Worm (Caenorhabditis elegans) whole organism, late embryonic: ENCODE data around the gene Y39A3A.4.
A peak's percentile ranks its signal among the peaks of the same experiment; 100 is the strongest.

Source experiments
- C08G9.2 ChIP-seq: sonication (generic microtip); optimal IDR thresholded peaks from 2 replicates; lab custom pipeline; 2016; ENCODE audit warnings: mild to moderate bottlenecking, missing genetic modification characterization, moderate library complexity, missing compliant biosample characterization
- C38D4.7 ChIP-seq: fragments of 200-800 bp; sonication (Bioruptor generic); optimal IDR thresholded peaks from 2 replicates; lab custom pipeline; 2018; ENCODE audit warnings: mild to moderate bottlenecking, missing genetic modification characterization, moderate library complexity, missing compliant biosample characterization
- K02D7.2 ChIP-seq: sonication (generic microtip); optimal IDR thresholded peaks from 2 replicates; lab custom pipeline; 2017; ENCODE audit warnings: mild to moderate bottlenecking, missing genetic modification characterization, missing compliant biosample characterization
- T23F11.4 ChIP-seq: fragments of 200-800 bp; sonication (Bioruptor generic); optimal IDR thresholded peaks from 2 replicates; lab custom pipeline; 2018; ENCODE audit warnings: mild to moderate bottlenecking, missing genetic modification characterization, missing compliant biosample characterization
- Y22D7AL.16 ChIP-seq: sonication (generic microtip); optimal IDR thresholded peaks from 2 replicates; lab custom pipeline; 2016; ENCODE audit warnings: missing genetic modification characterization, missing compliant biosample characterization
- ahr-1 ChIP-seq: sonication (generic microtip); optimal IDR thresholded peaks from 2 replicates; lab custom pipeline; 2016; ENCODE audit warnings: missing genetic modification characterization, missing compliant biosample characterization
- ama-1 ChIP-seq: fragments of 150-350 bp; optimal IDR thresholded peaks from 2 replicates; lab custom pipeline; 2014
- ceh-14 ChIP-seq: sonication (generic microtip); optimal IDR thresholded peaks from 2 replicates; lab custom pipeline; 2016; ENCODE audit warnings: missing genotype, missing genetic modification characterization, missing compliant biosample characterization
- ceh-2 ChIP-seq: sonication (generic microtip); optimal IDR thresholded peaks from 2 replicates; lab custom pipeline; 2016; ENCODE audit warnings: missing genotype, missing genetic modification characterization, missing compliant biosample characterization
- ceh-24 ChIP-seq: sonication (generic microtip); optimal IDR thresholded peaks from 2 replicates; lab custom pipeline; 2016; ENCODE audit warnings: mild to moderate bottlenecking, missing genetic modification characterization, missing compliant biosample characterization
- ceh-45 ChIP-seq: fragments of 200-800 bp; sonication (Bioruptor generic); IDR thresholded peaks from 2 replicates; pipeline ENCODE4 v1.3.6; 2022; ENCODE audit warnings: missing genetic modification reagents, missing genetic modification characterization, missing compliant biosample characterization
- ceh-48 ChIP-seq: sonication (generic microtip); optimal IDR thresholded peaks from 2 replicates; lab custom pipeline; 2016; ENCODE audit warnings: missing genetic modification characterization, inconsistent platforms, missing compliant biosample characterization
- ceh-6 ChIP-seq: fragments of 200-800 bp; sonication (Bioruptor generic); optimal IDR thresholded peaks from 2 replicates; lab custom pipeline; 2018; ENCODE audit warnings: mild to moderate bottlenecking, missing genetic modification characterization, missing compliant biosample characterization
- ceh-9 ChIP-seq: sonication (generic microtip); optimal IDR thresholded peaks from 2 replicates; lab custom pipeline; 2016; ENCODE audit warnings: mild to moderate bottlenecking, missing genetic modification characterization, inconsistent platforms, missing compliant biosample characterization
- che-1 ChIP-seq: sonication (generic microtip); optimal IDR thresholded peaks from 2 replicates; lab custom pipeline; 2016; ENCODE audit warnings: mild to moderate bottlenecking, missing genetic modification characterization, missing compliant biosample characterization
- dmd-4 ChIP-seq: sonication (generic microtip); optimal IDR thresholded peaks from 2 replicates; lab custom pipeline; 2016; ENCODE audit warnings: borderline replicate concordance, missing genetic modification characterization, missing compliant biosample characterization
- dve-1 ChIP-seq: sonication (generic microtip); optimal IDR thresholded peaks from 2 replicates; lab custom pipeline; 2017; ENCODE audit warnings: antibody characterized with exemption, mild to moderate bottlenecking, missing genetic modification characterization, missing compliant biosample characterization
- elt-4 ChIP-seq: sonication (generic microtip); optimal IDR thresholded peaks from 2 replicates; lab custom pipeline; 2016; ENCODE audit warnings: missing genetic modification characterization, missing compliant biosample characterization
- eyg-1 ChIP-seq: sonication (generic microtip); optimal IDR thresholded peaks from 2 replicates; lab custom pipeline; 2016; ENCODE audit warnings: missing genotype, missing genetic modification characterization, missing compliant biosample characterization
- fkh-10 ChIP-seq: fragments of 150-350 bp; optimal IDR thresholded peaks from 2 replicates; lab custom pipeline; 2014; ENCODE audit warnings: missing biosample characterization, missing genetic modification reagents, missing genetic modification characterization
- fkh-6 ChIP-seq: sonication (generic microtip); optimal IDR thresholded peaks from 2 replicates; lab custom pipeline; 2016; ENCODE audit warnings: missing genetic modification characterization, missing compliant biosample characterization
- gmeb-2 ChIP-seq: sonication (generic microtip); optimal IDR thresholded peaks from 2 replicates; lab custom pipeline; 2016; ENCODE audit warnings: missing genetic modification characterization, inconsistent platforms, missing compliant biosample characterization
- hlh-13 ChIP-seq: fragments of 200-800 bp; sonication (Bioruptor generic); optimal IDR thresholded peaks from 2 replicates; lab custom pipeline; 2018; ENCODE audit warnings: mild to moderate bottlenecking, missing genetic modification characterization, missing compliant biosample characterization
- hlh-15 ChIP-seq: sonication (generic microtip); optimal IDR thresholded peaks from 2 replicates; lab custom pipeline; 2016; ENCODE audit warnings: missing genetic modification characterization, missing compliant biosample characterization
- hlh-30 ChIP-seq: sonication (generic microtip); optimal IDR thresholded peaks from 2 replicates; lab custom pipeline; 2017; ENCODE audit warnings: antibody characterized with exemption, missing genetic modification characterization, missing compliant biosample characterization; ENCODE audit not compliant: insufficient read depth
- hlh-6 ChIP-seq: sonication (generic microtip); optimal IDR thresholded peaks from 2 replicates; lab custom pipeline; 2016; ENCODE audit warnings: missing genotype, missing genetic modification characterization, missing compliant biosample characterization
- hlh-8 ChIP-seq: sonication (generic microtip); optimal IDR thresholded peaks from 2 replicates; lab custom pipeline; 2016; ENCODE audit warnings: missing genotype, missing genetic modification characterization, missing compliant biosample characterization
- lim-6 ChIP-seq: sonication (generic microtip); optimal IDR thresholded peaks from 2 replicates; lab custom pipeline; 2016; ENCODE audit warnings: missing genetic modification characterization, missing compliant biosample characterization
- lin-11 ChIP-seq: fragments of 200-800 bp; sonication (Bioruptor generic); optimal IDR thresholded peaks from 2 replicates; lab custom pipeline; 2018; ENCODE audit warnings: mild to moderate bottlenecking, missing genetic modification characterization, missing compliant biosample characterization
- madf-2 ChIP-seq: sonication (generic microtip); optimal IDR thresholded peaks from 2 replicates; lab custom pipeline; 2017; ENCODE audit warnings: missing genetic modification characterization, missing compliant biosample characterization
- nfya-1 ChIP-seq: sonication (generic microtip); optimal IDR thresholded peaks from 2 replicates; lab custom pipeline; 2017; ENCODE audit warnings: missing genetic modification characterization, mild to moderate bottlenecking, missing compliant biosample characterization, antibody characterized with exemption, moderate library complexity
- nhr-11 ChIP-seq: fragments of 150-350 bp; optimal IDR thresholded peaks from 2 replicates; lab custom pipeline; 2014; ENCODE audit warnings: missing biosample characterization, missing genetic modification characterization
- nhr-232 ChIP-seq: sonication (generic microtip); optimal IDR thresholded peaks from 2 replicates; lab custom pipeline; 2016; ENCODE audit warnings: missing genetic modification characterization, missing compliant biosample characterization
- npax-4 ChIP-seq: sonication (generic microtip); optimal IDR thresholded peaks from 2 replicates; lab custom pipeline; 2016; ENCODE audit warnings: missing genetic modification characterization, missing compliant biosample characterization
- pag-3 ChIP-seq: sonication (generic microtip); optimal IDR thresholded peaks from 2 replicates; lab custom pipeline; 2016; ENCODE audit warnings: missing compliant biosample characterization, missing genetic modification characterization, borderline replicate concordance
- pat-9 ChIP-seq: fragments of 200-800 bp; sonication (Bioruptor generic); optimal IDR thresholded peaks from 2 replicates; lab custom pipeline; 2018; ENCODE audit warnings: mild to moderate bottlenecking, missing genetic modification characterization, moderate library complexity, missing compliant biosample characterization
- pha-2 ChIP-seq: sonication (generic microtip); optimal IDR thresholded peaks from 2 replicates; lab custom pipeline; 2017; ENCODE audit warnings: mild to moderate bottlenecking, missing genetic modification characterization, missing compliant biosample characterization
- pha-4 ChIP-seq: fragments of 150-350 bp; optimal IDR thresholded peaks from 2 replicates; lab custom pipeline; 2018; ENCODE audit warnings: missing biosample characterization, missing genetic modification reagents, missing genetic modification characterization
- pqm-1 ChIP-seq: sonication (generic microtip); optimal IDR thresholded peaks from 2 replicates; lab custom pipeline; 2016; ENCODE audit warnings: missing genetic modification characterization, missing compliant biosample characterization
- pros-1 ChIP-seq: fragments of 150-350 bp; optimal IDR thresholded peaks from 2 replicates; lab custom pipeline; 2014; ENCODE audit warnings: missing biosample characterization, missing genetic modification reagents, missing genetic modification characterization
- ref-2 ChIP-seq: sonication (generic microtip); optimal IDR thresholded peaks from 2 replicates; lab custom pipeline; 2016; ENCODE audit warnings: missing genetic modification characterization, missing compliant biosample characterization
- rnt-1 ChIP-seq: sonication (generic microtip); optimal IDR thresholded peaks from 2 replicates; lab custom pipeline; 2016; ENCODE audit warnings: missing genetic modification characterization, missing compliant biosample characterization
- sox-2 ChIP-seq: fragments of 200-800 bp; sonication (Bioruptor generic); IDR thresholded peaks from 2 replicates; pipeline ENCODE4 v1.3.6; 2022; ENCODE audit warnings: missing genetic modification reagents, missing genetic modification characterization, missing compliant biosample characterization
- sox-4 ChIP-seq: sonication (generic microtip); optimal IDR thresholded peaks from 2 replicates; lab custom pipeline; 2017; ENCODE audit warnings: mild to moderate bottlenecking, missing genetic modification characterization, inconsistent platforms, missing compliant biosample characterization
- tbx-2 ChIP-seq: sonication (generic microtip); optimal IDR thresholded peaks from 2 replicates; lab custom pipeline; 2016; ENCODE audit warnings: missing genetic modification characterization, missing compliant biosample characterization
- tbx-7 ChIP-seq: sonication (generic microtip); optimal IDR thresholded peaks from 2 replicates; lab custom pipeline; 2016; ENCODE audit warnings: missing genotype, missing genetic modification characterization, missing compliant biosample characterization
- ttx-3 ChIP-seq: sonication (generic microtip); optimal IDR thresholded peaks from 2 replicates; lab custom pipeline; 2016; ENCODE audit warnings: missing genetic modification reagents, missing genetic modification characterization, missing compliant biosample characterization
- unc-42 ChIP-seq: sonication (generic microtip); optimal IDR thresholded peaks from 2 replicates; lab custom pipeline; 2016; ENCODE audit warnings: missing genotype, missing genetic modification characterization, missing compliant biosample characterization
- unc-86 ChIP-seq: sonication (generic microtip); optimal IDR thresholded peaks from 2 replicates; lab custom pipeline; 2016; ENCODE audit warnings: missing genetic modification characterization, missing compliant biosample characterization
- zip-5 ChIP-seq: sonication (generic microtip); optimal IDR thresholded peaks from 2 replicates; lab custom pipeline; 2016; ENCODE audit warnings: missing genetic modification characterization, missing compliant biosample characterization
- ztf-16 ChIP-seq: sonication (generic microtip); optimal IDR thresholded peaks from 2 replicates; lab custom pipeline; 2017; ENCODE audit warnings: missing genetic modification characterization, missing compliant biosample characterization

Gene Y39A3A.4

ce11 chrIII:2076546-2077134 is at the start of gene Y39A3A.4:
Y39A3A.4 (minus strand) TSS chrIII:2076596.
- TF ChIP-seq nhr-232 (no peak), hlh-15 (tag; lab: Kevin White, UChicago) (no peak), nfya-1 (tag; lab: Kevin White, UChicago) (no peak), tbx-2 (tag; lab: Kevin White, UChicago) (no peak), lim-6 (tag; lab: Kevin White, UChicago) (no peak), ceh-45 (no peak), nhr-11 (tag; lab: Kevin White, UChicago) (no peak), ahr-1 (tag; lab: Kevin White, UChicago) (no peak), hlh-8 (tag; lab: Kevin White, UChicago) (no peak), ceh-14 (tag; lab: Kevin White, UChicago) (no peak), ztf-16 (tag; lab: Kevin White, UChicago) (no peak), hlh-30 (no peak), pros-1 (tag; lab: Kevin White, UChicago) (no peak), che-1 (tag; lab: Kevin White, UChicago) (no peak), Y22D7AL.16 (no peak)

- TF ChIP-seq ceh-48, result no peak
- no peak for TF ChIP-seq unc-86 (tag; lab: Kevin White, UChicago)
- TF ChIP-seq pha-2 (tag; lab: Kevin White, UChicago), result no peak
- TF ChIP-seq pat-9 (tag; lab: Kevin White, UChicago), result no peak
- TF ChIP-seq ceh-2 (tag; lab: Kevin White, UChicago), result no peak
- no peak for TF ChIP-seq zip-5 (tag; lab: Kevin White, UChicago)
- no peak for TF ChIP-seq ttx-3 (tag; lab: Kevin White, UChicago)
- TF ChIP-seq madf-2 (tag; lab: Kevin White, UChicago), result no peak
- no peak for TF ChIP-seq unc-42 (tag; lab: Kevin White, UChicago)
- no peak for TF ChIP-seq pqm-1 (tag; lab: Kevin White, UChicago)
- TF ChIP-seq hlh-13, result no peak
- no peak for TF ChIP-seq hlh-15 (tag; lab: Kevin White, UChicago)
- TF ChIP-seq dve-1 (tag; lab: Kevin White, UChicago), result no peak
- no peak for TF ChIP-seq hlh-6
- no peak for TF ChIP-seq ceh-24 (tag; lab: Kevin White, UChicago)
- TF ChIP-seq fkh-6 (tag; lab: Kevin White, UChicago), result no peak
- no peak for TF ChIP-seq pag-3
- TF ChIP-seq lin-11, result no peak
- TF ChIP-seq ceh-9 (tag; lab: Kevin White, UChicago), result no peak
- TF ChIP-seq nfya-1 (tag; lab: Kevin White, UChicago), result peak; percentile 53
- TF ChIP-seq C38D4.7 (GFP tag; lab: Kevin White, UChicago), result no peak
- peak; percentile 42 for TF ChIP-seq ref-2 (tag; lab: Kevin White, UChicago)
- no peak for TF ChIP-seq sox-2 (GFP tag; lab: Robert Waterston, UW)
- no peak for TF ChIP-seq ceh-6 (GFP tag; lab: Kevin White, UChicago)
- no peak for TF ChIP-seq fkh-10 (GFP tag; lab: Kevin White, UChicago)
- TF ChIP-seq npax-4 (tag; lab: Kevin White, UChicago), result no peak
- TF ChIP-seq tbx-7 (tag; lab: Kevin White, UChicago), result no peak
- no peak for TF ChIP-seq eyg-1 (tag; lab: Kevin White, UChicago)
- TF ChIP-seq dmd-4 (tag; lab: Kevin White, UChicago), result no peak
- peak; percentile 50 for TF ChIP-seq hlh-30
- TF ChIP-seq C08G9.2 (tag; lab: Kevin White, UChicago), result no peak
- no peak for TF ChIP-seq gmeb-2
- no peak for TF ChIP-seq ztf-16 (tag; lab: Kevin White, UChicago)
- no peak for TF ChIP-seq pros-1 (tag; lab: Kevin White, UChicago)
- no peak for TF ChIP-seq hlh-8 (tag; lab: Kevin White, UChicago)
- no peak for TF ChIP-seq pha-4 (tag; lab: Kevin White, UChicago)
- TF ChIP-seq rnt-1, result peak; percentile 30
- TF ChIP-seq sox-4 (tag; lab: Kevin White, UChicago), result no peak
- no peak for TF ChIP-seq T23F11.4 (GFP tag; lab: Kevin White, UChicago)
- no peak for TF ChIP-seq elt-4 (tag; lab: Kevin White, UChicago)
- no peak for TF ChIP-seq ceh-45
- TF ChIP-seq K02D7.2 (tag; lab: Kevin White, UChicago), result no peak
- peak; percentile 49 for TF ChIP-seq tbx-2 (tag; lab: Kevin White, UChicago)
- TF ChIP-seq ama-1 (lab: Kevin White, UChicago), result no peak
Observed at ce11 chrIII:2125936-2126335, 49.5 kb upstream of the Y39A3A.4 start.
